Worm (Caenorhabditis elegans) whole organism, early embryonic: ENCODE measurements around the gene Y79H2A.3.

Experiments
- B0310.2 ChIP-seq: sonication (generic microtip); optimal IDR thresholded peaks from 2 replicates; lab custom pipeline; 2016; ENCODE audit warnings: mild to moderate bottlenecking, missing genetic modification characterization, missing compliant biosample characterization
- F13C5.2 ChIP-seq: sonication (generic microtip); optimal IDR thresholded peaks from 2 replicates; lab custom pipeline; 2017; ENCODE audit warnings: mild to moderate bottlenecking, missing genetic modification characterization, inconsistent platforms, missing compliant biosample characterization
- ama-1 ChIP-seq: fragments of 150-350 bp; optimal IDR thresholded peaks from 2 replicates; lab custom pipeline; 2014
- ceh-13 ChIP-seq: fragments of 200-800 bp; sonication (Bioruptor generic); optimal IDR thresholded peaks from 2 replicates; lab custom pipeline; 2018; ENCODE audit warnings: mild to moderate bottlenecking, missing genetic modification characterization, missing compliant biosample characterization
- ceh-36 ChIP-seq: sonication (generic microtip); optimal IDR thresholded peaks from 2 replicates; lab custom pipeline; 2016; ENCODE audit warnings: missing genetic modification characterization, inconsistent platforms, missing compliant biosample characterization
- ets-7 ChIP-seq: sonication (generic microtip); optimal IDR thresholded peaks from 2 replicates; lab custom pipeline; 2016; ENCODE audit warnings: missing genotype, missing genetic modification characterization, missing compliant biosample characterization
- flt-1 ChIP-seq: fragments of 200-800 bp; sonication (Bioruptor generic); IDR thresholded peaks from 2 replicates; pipeline ENCODE4 v1.3.6; 2022; ENCODE audit warnings: missing genetic modification characterization, missing compliant biosample characterization
- hmbx-1 ChIP-seq: sonication (generic microtip); optimal IDR thresholded peaks from 2 replicates; lab custom pipeline; 2016; ENCODE audit warnings: mild to moderate bottlenecking, missing genetic modification characterization, missing compliant biosample characterization
- hmg-4 ChIP-seq: fragments of 200-800 bp; sonication (Bioruptor generic); optimal IDR thresholded peaks from 2 replicates; lab custom pipeline; 2018; ENCODE audit warnings: mild to moderate bottlenecking, missing genetic modification characterization, missing compliant biosample characterization
- hnd-1 ChIP-seq: sonication (generic microtip); optimal IDR thresholded peaks from 2 replicates; lab custom pipeline; 2016; ENCODE audit warnings: missing genetic modification characterization, missing compliant biosample characterization
- pes-1 ChIP-seq: fragments of 200-800 bp; sonication (Bioruptor generic); IDR thresholded peaks from 2 replicates; pipeline ENCODE4 v1.3.6; 2022; ENCODE audit warnings: missing genetic modification reagents, missing genetic modification characterization, missing compliant biosample characterization
- scrt-1 ChIP-seq: fragments of 200-800 bp; sonication (Bioruptor generic); IDR thresholded peaks from 2 replicates; pipeline ENCODE4 v1.3.6; 2022; ENCODE audit warnings: missing genetic modification characterization, missing compliant biosample characterization
- tbx-11 ChIP-seq: fragments of 200-800 bp; sonication (Bioruptor generic); IDR thresholded peaks from 2 replicates; pipeline ENCODE4 v1.3.6; 2022; ENCODE audit warnings: missing genetic modification characterization, missing compliant biosample characterization
- tra-4 ChIP-seq: sonication (generic microtip); optimal IDR thresholded peaks from 2 replicates; lab custom pipeline; 2017; ENCODE audit warnings: missing genetic modification characterization, missing compliant biosample characterization

DNA sequence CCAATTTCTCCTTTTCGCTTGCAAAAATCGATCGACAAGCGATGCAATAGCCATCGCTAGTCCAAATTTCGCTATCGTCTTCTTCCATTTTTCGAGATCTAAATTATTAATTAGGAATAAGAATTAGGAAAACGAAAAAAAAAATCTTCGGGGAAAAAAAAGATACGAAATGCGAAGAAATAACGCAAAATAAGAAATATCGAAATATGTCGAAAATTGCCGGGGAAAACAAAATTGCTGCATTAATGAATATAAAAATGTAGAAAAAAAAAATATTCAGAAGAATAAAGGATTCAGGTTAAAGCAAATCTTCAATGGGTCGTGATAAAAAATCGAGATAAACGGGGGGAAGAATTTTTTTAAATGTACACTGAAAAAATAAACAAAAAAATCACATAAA, at the start of gene Y79H2A.3:
- TF ChIP-seq ama-1 (no peak), hmbx-1 (tag; lab: Kevin White, UChicago) (no peak), F13C5.2 (tag; lab: Kevin White, UChicago) (no peak), hmg-4 (GFP tag; lab: Kevin White, UChicago) (no peak), hnd-1 (tag; lab: Kevin White, UChicago) (no peak), tra-4 (tag; lab: Kevin White, UChicago) (no peak), ceh-13 (no peak), pes-1 (GFP tag; lab: Robert Waterston, UW) (no peak), flt-1 (no peak), ceh-36 (no peak), scrt-1 (GFP tag; lab: Robert Waterston, UW) (no peak), tbx-11 (GFP tag; lab: Robert Waterston, UW) (no peak), ets-7 (no peak), B0310.2 (no peak)
